Fruit fly (Drosophila melanogaster) whole organism, wandering third instar larva: ENCODE results near the gene ImpE1.

ENCODE experiments used
- Abd-B ChIP-seq: fragments of >200 bp; optimal IDR thresholded peaks from 2 replicates; lab custom pipeline; 2017; ENCODE audit warnings: missing biosample characterization, missing genetic modification characterization
- CG32264 ChIP-seq: fragments of 200-800 bp; sonication (Bioruptor generic); optimal IDR thresholded peaks from 2 replicates; lab custom pipeline; 2016; ENCODE audit warnings: missing biosample characterization, missing genetic modification characterization
- CG9705 ChIP-seq: fragments of 200-800 bp; sonication (Bioruptor generic); optimal IDR thresholded peaks from 2 replicates; lab custom pipeline; 2018; ENCODE audit warnings: missing biosample characterization, mild to moderate bottlenecking, missing genetic modification characterization
- CrebA ChIP-seq: fragments of 200-800 bp; sonication (Bioruptor generic); optimal IDR thresholded peaks from 2 replicates; lab custom pipeline; 2016; ENCODE audit warnings: missing biosample characterization, mild to moderate bottlenecking, missing genetic modification characterization, borderline replicate concordance
- Dfd ChIP-seq: fragments of >200 bp; optimal IDR thresholded peaks from 2 replicates; lab custom pipeline; 2017; ENCODE audit warnings: missing biosample characterization, missing genetic modification characterization
- Dif ChIP-seq: fragments of 200-275, 200-300 bp; sonication (Bioruptor generic); optimal IDR thresholded peaks from 2 replicates; lab custom pipeline; 2018; ENCODE audit warnings: missing biosample characterization, missing genetic modification characterization; ENCODE audit not compliant: partially characterized antibody
- GATAd ChIP-seq: sonication (Bioruptor generic); optimal IDR thresholded peaks from 2 replicates; lab custom pipeline; 2016; ENCODE audit warnings: missing biosample characterization, missing genetic modification characterization
- HLH106 ChIP-seq: fragments of 200-800 bp; optimal IDR thresholded peaks from 3 replicates; lab custom pipeline; 2019; ENCODE audit warnings: missing biosample characterization, mild to moderate bottlenecking, missing genetic modification characterization, moderate library complexity
- Hnf4 ChIP-seq: fragments of 200-800 bp; sonication (Bioruptor generic); optimal IDR thresholded peaks from 2 replicates; lab custom pipeline; 2016; ENCODE audit warnings: missing biosample characterization, mild to moderate bottlenecking, missing genetic modification characterization
- Hr78 ChIP-seq: fragments of >200 bp; optimal IDR thresholded peaks from 2 replicates; lab custom pipeline; 2017; ENCODE audit warnings: missing biosample characterization, missing genetic modification characterization
- Hr83 ChIP-seq: fragments of 200-300 bp; sonication (Bioruptor generic); optimal IDR thresholded peaks from 2 replicates; lab custom pipeline; 2016; ENCODE audit warnings: missing biosample characterization, mild to moderate bottlenecking, missing genetic modification characterization, moderate library complexity; ENCODE audit not compliant: poor library complexity, severe bottlenecking
- Jra ChIP-seq: sonication (Bioruptor generic); optimal IDR thresholded peaks from 2 replicates; lab custom pipeline; 2016; ENCODE audit warnings: missing biosample characterization, missing genetic modification characterization
- Mio ChIP-seq: sonication (Bioruptor generic); optimal IDR thresholded peaks from 2 replicates; lab custom pipeline; 2016; ENCODE audit warnings: missing biosample characterization, missing genetic modification characterization
- Myc ChIP-seq: fragments of >200 bp; optimal IDR thresholded peaks from 2 replicates; lab custom pipeline; 2017
- N ChIP-seq: fragments of >200 bp; optimal IDR thresholded peaks from 2 replicates; lab custom pipeline; 2018; ENCODE audit warnings: missing biosample characterization, missing external identifiers, missing genetic modification characterization
- OdsH ChIP-seq: fragments of 200-800 bp; sonication (Bioruptor generic); optimal IDR thresholded peaks from 2 replicates; lab custom pipeline; 2016; ENCODE audit warnings: missing biosample characterization, mild to moderate bottlenecking, missing genetic modification characterization
- Rel ChIP-seq, 2 experiments: fragments of 200-800 bp; sonication (Bioruptor generic) in 1 of 2; optimal IDR thresholded peaks; 2 replicates in 1 of 2; 3 replicates in 1 of 2; lab custom pipeline; 2016 to 2019; ENCODE audit warnings: mild to moderate bottlenecking in 2 of 2, missing biosample characterization in 2 of 2, missing genetic modification characterization in 2 of 2, moderate library complexity in 1 of 2
- Sp1 ChIP-seq: fragments of 200-800 bp; sonication (Bioruptor generic); optimal IDR thresholded peaks from 3 replicates; lab custom pipeline; 2019; ENCODE audit warnings: missing biosample characterization, mild to moderate bottlenecking, missing genetic modification characterization, moderate library complexity
- Vsx2 ChIP-seq: fragments of 200-300, 225-300 bp; sonication (Bioruptor generic); optimal IDR thresholded peaks from 2 replicates; lab custom pipeline; 2018; ENCODE audit warnings: missing biosample characterization, missing genetic modification characterization; ENCODE audit not compliant: partially characterized antibody
- br ChIP-seq: fragments of 200-800 bp; sonication (Bioruptor generic); optimal IDR thresholded peaks from 2 replicates; lab custom pipeline; 2016; ENCODE audit warnings: missing biosample characterization, missing genetic modification characterization
- brk ChIP-seq: fragments of 200-800 bp; sonication (Bioruptor generic); optimal IDR thresholded peaks from 2 replicates; lab custom pipeline; 2016; ENCODE audit warnings: missing biosample characterization, mild to moderate bottlenecking, missing genetic modification characterization
- dl ChIP-seq, 2 experiments: fragments of 175-275, 200-275 bp in 1 of 2; fragments of 200-275 bp in 1 of 2; sonication (Bioruptor generic); optimal IDR thresholded peaks; lab custom pipeline; 2018; ENCODE audit warnings: mild to moderate bottlenecking in 2 of 2, missing biosample characterization in 2 of 2, missing genetic modification characterization in 2 of 2, moderate library complexity in 2 of 2; ENCODE audit not compliant: partially characterized antibody in 2 of 2, insufficient read depth in 1 of 2
- dmrt93B ChIP-seq: fragments of 200-800 bp; sonication (Bioruptor generic); optimal IDR thresholded peaks from 2 replicates; lab custom pipeline; 2018; ENCODE audit warnings: missing biosample characterization, mild to moderate bottlenecking, missing genetic modification characterization
- dsf ChIP-seq: sonication (Bioruptor generic); optimal IDR thresholded peaks from 2 replicates; lab custom pipeline; 2016; ENCODE audit warnings: missing biosample characterization, missing genetic modification characterization, borderline replicate concordance
- ey ChIP-seq: fragments of 200-800 bp; sonication (Bioruptor generic); optimal IDR thresholded peaks from 2 replicates; lab custom pipeline; 2016; ENCODE audit warnings: missing biosample characterization, missing genetic modification characterization
- foxo ChIP-seq, 2 experiments: fragments of 200-800 bp; sonication (Bioruptor generic); optimal IDR thresholded peaks; 2 replicates in 1 of 2; 3 replicates in 1 of 2; lab custom pipeline; 2016 to 2017; ENCODE audit warnings: missing biosample characterization in 2 of 2, missing genetic modification characterization in 2 of 2
- fru ChIP-seq: fragments of 200-800 bp; sonication (Bioruptor generic); optimal IDR thresholded peaks from 3 replicates; lab custom pipeline; 2016; ENCODE audit warnings: missing biosample characterization, mild to moderate bottlenecking, missing genetic modification characterization
- h ChIP-seq: fragments of 200-800 bp; sonication (Bioruptor generic); optimal IDR thresholded peaks from 3 replicates; lab custom pipeline; 2016; ENCODE audit warnings: missing biosample characterization, mild to moderate bottlenecking, missing genetic modification characterization
- jim ChIP-seq: fragments of 175-275, 200-325 bp; sonication (Bioruptor generic); optimal IDR thresholded peaks from 2 replicates; lab custom pipeline; 2016; ENCODE audit warnings: missing biosample characterization, mild to moderate bottlenecking, missing genetic modification characterization
- lola ChIP-seq: fragments of >200 bp; optimal IDR thresholded peaks from 2 replicates; lab custom pipeline; 2017; ENCODE audit warnings: missing biosample characterization, missing genetic modification characterization
- pan ChIP-seq: fragments of >200 bp; optimal IDR thresholded peaks from 2 replicates; lab custom pipeline; 2017
- psq ChIP-seq: fragments of 200-800 bp; sonication (Bioruptor generic); optimal IDR thresholded peaks from 3 replicates; lab custom pipeline; 2017; ENCODE audit warnings: missing biosample characterization, mild to moderate bottlenecking, missing genetic modification characterization, moderate library complexity
- rgr ChIP-seq: fragments of 200-800 bp; sonication (Bioruptor generic); optimal IDR thresholded peaks from 3 replicates; lab custom pipeline; 2016; ENCODE audit warnings: missing biosample characterization, mild to moderate bottlenecking, missing genetic modification characterization
- sage ChIP-seq: fragments of 200-800 bp; sonication (Bioruptor generic); optimal IDR thresholded peaks from 2 replicates; lab custom pipeline; 2016; ENCODE audit warnings: missing biosample characterization, mild to moderate bottlenecking, missing genetic modification characterization
- sv ChIP-seq: fragments of 200-800 bp; sonication (Bioruptor generic); optimal IDR thresholded peaks from 3 replicates; lab custom pipeline; 2016; ENCODE audit warnings: missing biosample characterization, missing genetic modification characterization
- tai ChIP-seq: sonication (Bioruptor generic); optimal IDR thresholded peaks from 2 replicates; lab custom pipeline; 2016; ENCODE audit warnings: missing biosample characterization, missing genetic modification characterization
- usp ChIP-seq: fragments of >200 bp; optimal IDR thresholded peaks from 2 replicates; lab custom pipeline; 2017; ENCODE audit warnings: missing biosample characterization, missing genetic modification characterization
- woc ChIP-seq: sonication (Bioruptor generic); optimal IDR thresholded peaks from 2 replicates; lab custom pipeline; 2016; ENCODE audit warnings: missing biosample characterization, mild to moderate bottlenecking, missing genetic modification characterization

ImpE1 gene

dm6 chr3L:8360063-8360642 lies 12.1 kb upstream of the ImpE1 start:
- TF ChIP-seq Mio (GFP tag; lab: Kevin White, UChicago) = no peak
- no peak for TF ChIP-seq CrebA
- no peak for TF ChIP-seq CG9705
- TF ChIP-seq usp (GFP tag; lab: Kevin White, UChicago) = no peak
- TF ChIP-seq tai (GFP tag; lab: Kevin White, UChicago) = no peak
- no peak for TF ChIP-seq Abd-B (GFP tag; lab: Kevin White, UChicago)
- peak; percentile 56 for TF ChIP-seq jim (GFP tag; lab: Kevin White, UChicago)
- TF ChIP-seq Dif (GFP tag; lab: Kevin White, UChicago) = peak; percentile 22

- TF ChIP-seq foxo (GFP tag; optimal IDR thresholded peaks at IDR 0.05; lab: Kevin White, UChicago) = peak in 1 of 2 experiments; percentile 35
- TF ChIP-seq Myc (lab: Kevin White, UChicago) = no peak
- no peak for TF ChIP-seq sage (GFP tag; lab: Kevin White, UChicago)
- TF ChIP-seq dsf (GFP tag; lab: Kevin White, UChicago) = no peak
- TF ChIP-seq woc (GFP tag; lab: Kevin White, UChicago) = no peak
- TF ChIP-seq Abd-B (GFP tag; lab: Kevin White, UChicago) = no peak
- peak; percentile 25 for TF ChIP-seq br (GFP tag; lab: Kevin White, UChicago)
- peak; percentile 19 for TF ChIP-seq CrebA
- no peak for TF ChIP-seq CG9705
- no peak for TF ChIP-seq rgr
- peak; percentile 72 for TF ChIP-seq Hr83
- TF ChIP-seq ey (GFP tag; lab: Kevin White, UChicago) = no peak
- TF ChIP-seq Vsx2 (GFP tag; lab: Kevin White, UChicago) = peak; percentile 92
- peak; percentile 17 for TF ChIP-seq HLH106
- TF ChIP-seq sv = no peak
- TF ChIP-seq tai (GFP tag; lab: Kevin White, UChicago) = no peak
- TF ChIP-seq Mio (GFP tag; lab: Kevin White, UChicago) = no peak
- TF ChIP-seq jim (GFP tag; lab: Kevin White, UChicago) = peak; percentile 46
- peak; percentile 86 for TF ChIP-seq Dif (GFP tag; lab: Kevin White, UChicago)
- TF ChIP-seq h (GFP tag; lab: Kevin White, UChicago) = peak; percentile 87
- no peak for TF ChIP-seq lola (GFP tag; lab: Kevin White, UChicago)
- no peak for TF ChIP-seq pan (lab: Kevin White, UChicago)
- TF ChIP-seq Dfd (GFP tag; lab: Kevin White, UChicago) = no peak
- TF ChIP-seq psq (GFP tag; lab: Kevin White, UChicago) = peak; percentile 66
- no peak for TF ChIP-seq CG32264 (GFP tag; lab: Kevin White, UChicago)
- peak in 1 of 2 experiments; percentile 31 for TF ChIP-seq dl (GFP tag; optimal IDR thresholded peaks at IDR 0.05; lab: Kevin White, UChicago; ENCODE audit: insufficient read depth in 1 of 2, partially characterized antibody in 2 of 2)
- no peak for TF ChIP-seq brk
- TF ChIP-seq OdsH (GFP tag; lab: Kevin White, UChicago) = peak; percentile 29
- no peak for TF ChIP-seq Rel (GFP tag; optimal IDR thresholded peaks at IDR 0.05; lab: Kevin White, UChicago)
- peak; percentile 22 for TF ChIP-seq Rel (tag; optimal IDR thresholded peaks at IDR 0.05; lab: Kevin White, UChicago)
- TF ChIP-seq Sp1 (GFP tag; lab: Kevin White, UChicago) = peak; percentile 60
- TF ChIP-seq Hr78 = no peak
- TF ChIP-seq Hnf4 (GFP tag; lab: Kevin White, UChicago) = peak; percentile 61
- TF ChIP-seq Jra (GFP tag; lab: Kevin White, UChicago) = peak; percentile 76
- TF ChIP-seq GATAd (GFP tag; lab: Kevin White, UChicago) = no peak
- TF ChIP-seq dmrt93B (GFP tag; lab: Kevin White, UChicago) = no peak
- peak; percentile 65 for TF ChIP-seq fru (GFP tag; lab: Kevin White, UChicago)
- TF ChIP-seq usp (GFP tag; lab: Kevin White, UChicago) = no peak
- no peak for TF ChIP-seq N (GFP tag; lab: Kevin White, UChicago)
Observed at dm6 chr3L:8360643-8361110, 11.5 kb upstream of the ImpE1 start, which contains the start of gene Idh. Idh (minus strand) TSS chr3L:8360906.
